Worm (Caenorhabditis elegans) whole organism, late embryonic: Measurements from ENCODE around the gene C13F10.8.

Experiments
- C38D4.7 ChIP-seq: fragments of 200-800 bp; sonication (Bioruptor generic); optimal IDR thresholded peaks from 2 replicates; lab custom pipeline; 2018; ENCODE audit warnings: mild to moderate bottlenecking, missing genetic modification characterization, moderate library complexity, missing compliant biosample characterization
- ama-1 ChIP-seq: fragments of 150-350 bp; optimal IDR thresholded peaks from 2 replicates; lab custom pipeline; 2014
- hlh-13 ChIP-seq: fragments of 200-800 bp; sonication (Bioruptor generic); optimal IDR thresholded peaks from 2 replicates; lab custom pipeline; 2018; ENCODE audit warnings: mild to moderate bottlenecking, missing genetic modification characterization, missing compliant biosample characterization
- nfya-1 ChIP-seq: sonication (generic microtip); optimal IDR thresholded peaks from 2 replicates; lab custom pipeline; 2017; ENCODE audit warnings: missing genetic modification characterization, mild to moderate bottlenecking, missing compliant biosample characterization, antibody characterized with exemption, moderate library complexity
- ref-2 ChIP-seq: sonication (generic microtip); optimal IDR thresholded peaks from 2 replicates; lab custom pipeline; 2016; ENCODE audit warnings: missing genetic modification characterization, missing compliant biosample characterization
- sdc-2 ChIP-seq: sonication (generic microtip); optimal IDR thresholded peaks from 2 replicates; lab custom pipeline; 2016; ENCODE audit warnings: missing genotype, missing genetic modification characterization, missing compliant biosample characterization
- sox-4 ChIP-seq: sonication (generic microtip); optimal IDR thresholded peaks from 2 replicates; lab custom pipeline; 2017; ENCODE audit warnings: mild to moderate bottlenecking, missing genetic modification characterization, inconsistent platforms, missing compliant biosample characterization
- tbx-2 ChIP-seq: sonication (generic microtip); optimal IDR thresholded peaks from 2 replicates; lab custom pipeline; 2016; ENCODE audit warnings: missing genetic modification characterization, missing compliant biosample characterization
- unc-55 ChIP-seq: sonication (generic microtip); optimal IDR thresholded peaks from 2 replicates; lab custom pipeline; 2017; ENCODE audit warnings: missing biosample characterization, missing genetic modification reagents, missing genetic modification characterization
- unc-86 ChIP-seq: sonication (generic microtip); optimal IDR thresholded peaks from 2 replicates; lab custom pipeline; 2016; ENCODE audit warnings: missing genetic modification characterization, missing compliant biosample characterization

DNA sequence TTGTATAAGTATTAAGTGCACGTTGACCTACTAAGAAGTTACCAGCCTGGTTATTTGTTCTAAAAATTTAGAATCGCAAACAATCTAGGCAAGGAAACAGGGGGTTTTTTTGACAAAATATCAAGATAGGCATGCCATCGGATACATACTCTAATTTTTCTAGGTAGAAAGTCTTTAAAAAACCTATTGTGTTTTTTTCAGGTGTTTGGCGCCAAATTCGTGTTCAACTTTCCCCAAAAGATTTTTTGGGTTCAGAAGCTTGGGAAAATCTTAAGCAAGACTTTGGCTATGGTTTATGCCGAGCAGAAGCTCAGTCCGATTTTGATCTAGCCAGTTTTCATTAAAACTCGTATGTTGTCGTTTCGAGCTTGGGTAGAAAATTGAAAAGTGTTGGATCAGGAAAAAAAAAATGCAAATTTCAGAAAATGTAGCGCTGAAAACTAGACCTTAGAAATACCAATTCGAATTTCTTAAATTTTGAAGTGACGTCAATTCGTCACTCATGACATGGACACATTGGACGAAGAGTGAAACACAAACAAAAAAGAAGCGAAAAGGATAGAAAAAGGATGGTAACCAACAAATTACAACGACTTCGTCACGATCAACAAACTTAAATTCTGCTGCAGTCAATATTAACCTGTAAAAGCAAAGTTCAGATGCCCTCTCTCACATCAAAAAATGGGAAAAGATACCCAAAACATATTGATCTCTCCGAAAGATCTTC lies 27.6 kb upstream of the C13F10.8 start:
- TF ChIP-seq tbx-2 (tag; lab: Kevin White, UChicago) (no peak), ref-2 (tag; lab: Kevin White, UChicago) (no peak), hlh-13 (GFP tag; lab: Kevin White, UChicago) (no peak), sox-4 (tag; lab: Kevin White, UChicago) (no peak), nfya-1 (tag; lab: Kevin White, UChicago) (no peak), C38D4.7 (GFP tag; lab: Kevin White, UChicago) (no peak), ama-1 (lab: Kevin White, UChicago) (no peak), unc-55 (GFP tag; lab: Kevin White, UChicago) (no peak), unc-86 (tag; lab: Kevin White, UChicago) (no peak), sdc-2 (tag; lab: Kevin White, UChicago) (no peak)
